Fruit fly (Drosophila melanogaster) S2 (cell line): Measurements from ENCODE around the gene rtp.
A peak's percentile ranks its signal among the peaks of the same experiment; 100 is the strongest.

Experiments
- CG8478 ChIP-seq: fragments of >200 bp; optimal IDR thresholded peaks from 2 replicates; lab custom pipeline; 2018
- CTCF ChIP-seq, 2 experiments: fragments of >200 bp; optimal IDR thresholded peaks; 2 replicates each; lab custom pipeline; 2018

Gene rtp

DNA sequence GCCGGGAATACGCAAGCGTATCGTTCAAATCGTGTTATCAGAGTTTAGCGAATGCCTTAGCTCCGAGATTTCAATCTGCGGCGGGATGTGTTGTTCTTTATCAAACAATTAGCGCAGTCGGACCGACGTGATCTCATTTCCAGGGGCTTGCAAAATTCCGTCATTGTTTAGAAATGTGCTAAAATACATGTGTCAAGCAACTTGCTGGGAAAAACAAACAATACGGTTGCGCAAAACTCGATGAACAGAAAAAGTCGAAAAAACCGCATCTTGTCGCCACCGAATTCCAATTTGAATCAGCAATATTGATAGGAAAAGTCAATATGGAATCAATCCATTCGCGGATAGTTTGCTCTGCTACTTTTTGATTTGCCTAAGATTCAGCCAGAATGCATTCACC is 25.5 kb upstream of the rtp start, which contains the start of gene Tim17a2:
Gene Tim17a2, minus strand, starts transcription at position 101 of the 400 bp plus-strand sequence.
- TF ChIP-seq CG8478, result no peak
- TF ChIP-seq CTCF (optimal IDR thresholded peaks at IDR 0.05; lab: Kevin White, UChicago), result no peak

- TF ChIP-seq CG8478 (no peak), CTCF (optimal IDR thresholded peaks at IDR 0.05; lab: Kevin White, UChicago) (no peak)
Observed at dm6 chr3R:5261996-5262535, 25.0 kb upstream of the rtp start.

- TF ChIP-seq CTCF (optimal IDR thresholded peaks at IDR 0.05; lab: Kevin White, UChicago) (no peak), CG8478 (no peak)
Observed at dm6 chr3R:5261262-5261661, 24.1 kb upstream of the rtp start.

- TF ChIP-seq CTCF (optimal IDR thresholded peaks at IDR 0.05; lab: Kevin White, UChicago) (no peak), CG8478 (no peak)
Observed at dm6 chr3R:5257147-5257487, 20.0 kb upstream of the rtp start.

- no peak for TF ChIP-seq CTCF (optimal IDR thresholded peaks at IDR 0.05; lab: Kevin White, UChicago)
- no peak for TF ChIP-seq CG8478
Observed at dm6 chr3R:5256462-5257146, 19.5 kb upstream of the rtp start, which contains the start of the genes Enoph and Hph. Enoph (minus strand) TSS chr3R:5256681. Hph (plus strand) TSS chr3R:5257037.

DNA sequence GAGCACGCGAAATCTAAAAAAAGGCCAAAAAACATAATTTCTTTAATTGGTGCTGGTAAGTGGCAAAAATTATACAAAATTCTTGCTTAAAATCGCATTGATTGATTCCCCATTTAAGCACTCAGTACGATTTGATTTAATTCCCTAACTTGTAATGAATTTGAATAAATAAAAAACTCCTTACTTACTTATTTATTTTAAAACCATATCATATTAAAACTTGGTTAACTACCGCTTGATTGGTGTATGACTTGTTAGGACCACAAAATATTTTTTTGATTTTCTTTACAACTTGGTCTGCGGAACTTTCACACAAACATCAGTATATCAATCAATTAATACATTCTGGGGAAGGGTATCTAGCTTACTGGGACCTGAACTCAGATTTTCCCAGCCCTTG is 15.7 kb upstream of the rtp start, which contains the start of gene CG1113:
Gene CG1113, plus strand, starts transcription at position 301 of the 400 bp plus-strand sequence.
- TF ChIP-seq CG8478, result no peak
- TF ChIP-seq CTCF (optimal IDR thresholded peaks at IDR 0.05; lab: Kevin White, UChicago), result no peak

DNA sequence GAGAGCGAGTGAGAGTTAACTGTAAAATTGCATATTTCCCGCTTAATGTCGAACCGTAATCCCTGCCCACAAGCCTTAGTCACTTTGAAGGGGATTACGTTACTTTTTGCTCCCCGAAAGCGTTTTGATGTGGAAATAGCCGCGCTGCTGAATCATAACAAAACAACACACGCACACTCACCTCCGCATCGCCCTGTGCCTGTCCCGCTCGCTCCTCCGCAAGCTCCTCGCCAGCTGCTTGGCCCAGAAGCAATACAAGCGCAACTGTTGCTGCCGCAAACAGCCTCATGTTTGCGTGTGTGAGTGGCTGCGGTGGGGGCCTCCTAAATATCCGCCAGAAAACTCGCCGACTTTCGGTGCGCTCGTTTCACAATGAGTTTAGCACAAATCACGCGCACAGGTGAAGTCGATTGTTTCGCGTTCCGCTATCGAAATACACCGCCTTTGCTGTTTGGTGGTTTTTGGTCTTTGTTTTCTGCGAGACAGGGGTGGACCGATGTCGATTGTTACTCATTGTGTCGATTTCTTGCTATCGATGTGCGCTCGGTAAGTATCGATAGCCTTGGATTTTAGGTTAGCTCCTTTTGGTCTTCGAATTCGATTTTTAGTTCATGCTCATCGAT is 14.2 kb upstream of the rtp start, which contains the start of gene CtsF:
Gene CtsF, minus strand, starts transcription at position 503 of the 623 bp plus-strand sequence.
- TF ChIP-seq CG8478 (no peak), CTCF (optimal IDR thresholded peaks at IDR 0.05; lab: Kevin White, UChicago) (no peak)

- no peak for TF ChIP-seq CG8478
- no peak for TF ChIP-seq CTCF (optimal IDR thresholded peaks at IDR 0.05; lab: Kevin White, UChicago)
Observed at dm6 chr3R:5250530-5251242, 13.6 kb upstream of the rtp start.

dm6 chr3R:5249308-5249707 is 12.2 kb upstream of the rtp start:
- no peak for TF ChIP-seq CTCF (optimal IDR thresholded peaks at IDR 0.05; lab: Kevin White, UChicago)
- TF ChIP-seq CG8478, result no peak

- TF ChIP-seq CG8478, result no peak
- TF ChIP-seq CTCF (optimal IDR thresholded peaks at IDR 0.05; lab: Kevin White, UChicago), result no peak
Observed at dm6 chr3R:5246950-5247349, 9.8 kb upstream of the rtp start.

DNA sequence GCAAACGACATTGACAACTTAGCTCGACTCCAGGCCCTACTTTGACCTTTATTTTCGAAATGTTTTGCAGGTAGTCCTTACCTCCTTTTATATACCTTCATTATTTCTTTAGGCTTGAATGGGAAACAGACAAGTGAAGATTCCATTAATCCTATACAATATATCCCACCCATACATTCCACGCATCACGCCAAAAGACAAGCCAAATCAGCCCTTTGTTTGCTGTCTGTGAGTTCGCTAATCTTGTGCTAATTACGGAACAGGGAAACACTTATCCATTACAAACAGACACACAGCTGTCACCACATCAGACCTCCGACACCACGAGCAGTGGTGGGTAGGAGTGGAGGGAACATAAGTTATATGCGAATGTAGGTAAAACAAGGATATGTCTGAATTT is 3.6 kb upstream of the rtp start, which contains the start of gene CG33293:
Gene CG33293, minus strand, starts transcription at position 15 of the 400 bp plus-strand sequence.
- TF ChIP-seq CG8478 (no peak), CTCF (optimal IDR thresholded peaks at IDR 0.05; lab: Kevin White, UChicago) (no peak)

DNA sequence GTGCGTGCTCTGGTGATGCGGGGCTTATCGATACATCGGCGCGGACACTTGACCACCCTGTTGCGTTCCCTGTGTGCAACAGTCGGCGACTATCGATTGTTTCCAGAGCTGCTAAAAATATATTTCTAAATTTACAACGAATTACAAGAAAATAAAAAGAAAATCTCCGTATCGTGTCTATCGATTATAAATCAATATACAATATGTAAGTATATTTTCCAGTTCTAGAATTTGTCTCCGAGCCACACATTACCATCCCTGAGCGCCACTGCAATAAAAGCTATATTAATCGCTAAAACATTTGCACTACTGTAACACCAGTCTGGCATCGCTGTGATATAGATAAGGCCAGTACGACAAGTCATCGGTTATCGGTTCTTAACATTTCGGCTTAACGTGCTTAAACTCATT is 4.9 kb downstream of the rtp start, which contains the start of the genes Kat60 and Mms19:
Gene Kat60, minus strand, starts transcription at position 13 of the 411 bp plus-strand sequence.
Gene Mms19, plus strand, starts transcription at position 347 of the 411 bp plus-strand sequence.
- TF ChIP-seq CG8478 (no peak), CTCF (optimal IDR thresholded peaks at IDR 0.05; lab: Kevin White, UChicago) (peak in 1 of 2 experiments; percentile 2)

dm6 chr3R:5231383-5232196 is 5.5 kb downstream of the rtp start:
- no peak for TF ChIP-seq CG8478
- no peak for TF ChIP-seq CTCF (optimal IDR thresholded peaks at IDR 0.05; lab: Kevin White, UChicago)

DNA sequence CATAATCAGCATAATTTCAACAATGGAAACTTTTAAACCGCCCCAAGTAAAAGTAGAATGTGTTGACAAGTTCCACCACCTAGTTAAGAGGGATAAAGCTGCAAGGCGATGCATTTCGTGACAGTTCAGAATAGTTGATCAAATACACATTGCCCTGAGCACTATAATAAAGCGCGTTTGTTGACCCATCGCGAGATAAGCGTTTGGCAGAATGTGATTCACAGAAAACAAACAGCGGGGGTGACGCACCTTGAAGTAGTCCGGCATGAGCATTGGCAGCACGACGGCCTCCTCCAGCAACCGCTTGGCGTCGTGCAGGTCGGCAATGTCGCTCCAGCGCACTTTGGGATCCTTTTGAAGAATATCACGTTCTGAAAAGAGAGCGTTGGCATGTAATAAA is 7.7 kb downstream of the rtp start:
- no peak for TF ChIP-seq CG8478
- TF ChIP-seq CTCF (optimal IDR thresholded peaks at IDR 0.05; lab: Kevin White, UChicago), result no peak
